Fruit fly (Drosophila melanogaster) whole organism, embryonic: ENCODE data around the gene CG13000.

Experiments
- B-H2 ChIP-seq: fragments of 200-800 bp; sonication (Bioruptor generic); optimal IDR thresholded peaks from 2 replicates; lab custom pipeline; 2018; ENCODE audit warnings: missing biosample characterization, mild to moderate bottlenecking, missing genetic modification characterization
- BtbVII ChIP-seq: fragments of 200-800 bp; sonication (Bioruptor generic); optimal IDR thresholded peaks from 3 replicates; lab custom pipeline; 2017; ENCODE audit warnings: missing biosample characterization, mild to moderate bottlenecking, missing genetic modification characterization
- CG10366 ChIP-seq: fragments of 200-800 bp; sonication (Bioruptor generic); IDR thresholded peaks from 2 replicates; pipeline ENCODE4 v1.3.6; 2022; ENCODE audit warnings: missing biosample characterization, missing genetic modification characterization
- CG13296 ChIP-seq: fragments of 200-800 bp; sonication (Bioruptor generic); optimal IDR thresholded peaks from 3 replicates; lab custom pipeline; 2018; ENCODE audit warnings: missing biosample characterization, mild to moderate bottlenecking, missing genetic modification characterization
- CG13894 ChIP-seq: fragments of 200-800 bp; sonication (Bioruptor generic); optimal IDR thresholded peaks from 3 replicates; lab custom pipeline; 2018; ENCODE audit warnings: missing biosample characterization, mild to moderate bottlenecking, missing genetic modification characterization, moderate library complexity
- CG14965 ChIP-seq: fragments of 200-800 bp; sonication (Bioruptor generic); optimal IDR thresholded peaks from 2 replicates; lab custom pipeline; 2016; ENCODE audit warnings: missing biosample characterization, missing genetic modification characterization, borderline replicate concordance
- CG15514 ChIP-seq: fragments of 200-800 bp; sonication (Bioruptor generic); optimal IDR thresholded peaks from 3 replicates; lab custom pipeline; 2017; ENCODE audit warnings: missing biosample characterization, missing genetic modification characterization, mild to moderate bottlenecking, moderate library complexity, missing genetic modification reagents
- CG1647 ChIP-seq: fragments of 200-800 bp; sonication (Bioruptor generic); optimal IDR thresholded peaks from 3 replicates; lab custom pipeline; 2016; ENCODE audit warnings: missing biosample characterization, missing genetic modification characterization
- CG17359 ChIP-seq: fragments of 200-800 bp; sonication (Bioruptor generic); optimal IDR thresholded peaks from 3 replicates; lab custom pipeline; 2018; ENCODE audit warnings: missing biosample characterization, mild to moderate bottlenecking, missing genetic modification characterization, moderate library complexity
- CG17385 ChIP-seq: fragments of 200-800 bp; sonication (Bioruptor generic); optimal IDR thresholded peaks from 3 replicates; lab custom pipeline; 2018; ENCODE audit warnings: missing biosample characterization, mild to moderate bottlenecking, missing genetic modification characterization
- CG17829 ChIP-seq: fragments of 200-800 bp; optimal IDR thresholded peaks from 2 replicates; lab custom pipeline; 2019; ENCODE audit warnings: missing biosample characterization, mild to moderate bottlenecking, missing genetic modification characterization, moderate library complexity
- CG2678 ChIP-seq: fragments of 200-800 bp; sonication (Bioruptor generic); optimal IDR thresholded peaks from 3 replicates; lab custom pipeline; 2019; ENCODE audit warnings: missing biosample characterization, mild to moderate bottlenecking, missing genetic modification characterization, moderate library complexity
- CG3281 ChIP-seq: fragments of 200-800 bp; sonication (Bioruptor generic); optimal IDR thresholded peaks from 3 replicates; lab custom pipeline; 2017; ENCODE audit warnings: missing biosample characterization, mild to moderate bottlenecking, missing genetic modification characterization
- CG3847 ChIP-seq: fragments of 200-800 bp; sonication (Bioruptor generic); IDR thresholded peaks from 2 replicates; pipeline ENCODE4 v1.3.6; 2022; ENCODE audit warnings: missing biosample characterization, missing genetic modification characterization
- CG4424 ChIP-seq: fragments of 200-800 bp; sonication (Bioruptor generic); optimal IDR thresholded peaks from 3 replicates; lab custom pipeline; 2016; ENCODE audit warnings: missing biosample characterization, missing genetic modification characterization
- CG5180 ChIP-seq: fragments of 200-800 bp; sonication (Bioruptor generic); optimal IDR thresholded peaks from 3 replicates; lab custom pipeline; 2017; ENCODE audit warnings: missing biosample characterization, missing genetic modification characterization, mild to moderate bottlenecking, moderate library complexity, missing genetic modification reagents
- CG6254 ChIP-seq: fragments of 200-800 bp; sonication (Bioruptor generic); optimal IDR thresholded peaks from 3 replicates; lab custom pipeline; 2017; ENCODE audit warnings: mild to moderate bottlenecking, missing biosample characterization, missing genetic modification reagents, missing genetic modification characterization
- CG7839 ChIP-seq: fragments of 200-800 bp; sonication (Bioruptor generic); optimal IDR thresholded peaks from 3 replicates; lab custom pipeline; 2018; ENCODE audit warnings: missing biosample characterization, mild to moderate bottlenecking, missing genetic modification characterization, moderate library complexity
- CG8290 ChIP-seq, 3 experiments: fragments of 200-800 bp; sonication (Bioruptor generic); optimal IDR thresholded peaks; 2 replicates each; lab custom pipeline; 2016 to 2019; ENCODE audit warnings: missing biosample characterization in 3 of 3, missing genetic modification characterization in 3 of 3, mild to moderate bottlenecking in 2 of 3, moderate library complexity in 1 of 3
- Deaf1 ChIP-seq: fragments of 200-800 bp; optimal IDR thresholded peaks from 3 replicates; lab custom pipeline; 2019; ENCODE audit warnings: missing biosample characterization, mild to moderate bottlenecking, missing genetic modification characterization, moderate library complexity
- Dip2 ChIP-seq: fragments of 200-800 bp; sonication (Bioruptor generic); IDR thresholded peaks from 2 replicates; pipeline ENCODE4 v1.3.6; 2022; ENCODE audit warnings: missing biosample characterization, missing genetic modification characterization
- Gsc ChIP-seq: fragments of 200-800 bp; sonication (Bioruptor generic); IDR thresholded peaks from 2 replicates; pipeline ENCODE4 v1.3.6; 2022; ENCODE audit warnings: missing biosample characterization, missing genetic modification characterization
- Med ChIP-seq: fragments of 200-800 bp; sonication (Bioruptor generic); peaks from one replicate; lab custom pipeline; 2016; ENCODE audit warnings: missing biosample characterization, missing genetic modification characterization, mild to moderate bottlenecking, inconsistent platforms, moderate library complexity
- Pdp1 ChIP-seq, 2 experiments: fragments of 200-800 bp; sonication (Bioruptor generic); optimal IDR thresholded peaks; 3 replicates each; lab custom pipeline; 2016; ENCODE audit warnings: missing biosample characterization in 2 of 2, missing genetic modification characterization in 2 of 2, mild to moderate bottlenecking in 1 of 2, moderate library complexity in 1 of 2
- ap ChIP-seq: fragments of 200-800 bp; sonication (Bioruptor generic); IDR thresholded peaks from 2 replicates; pipeline ENCODE4 v1.3.6; 2022; ENCODE audit warnings: missing biosample characterization, missing genetic modification characterization
- bcd ChIP-seq: fragments of 200-800 bp; sonication (Bioruptor generic); optimal IDR thresholded peaks from 2 replicates; lab custom pipeline; 2017; ENCODE audit warnings: missing biosample characterization, mild to moderate bottlenecking, missing genetic modification characterization
- bsh ChIP-seq, 2 experiments: fragments of 200-800 bp; sonication (Bioruptor generic); optimal IDR thresholded peaks; 2 replicates each; lab custom pipeline; 2017 to 2018; ENCODE audit warnings: mild to moderate bottlenecking in 2 of 2, missing biosample characterization in 2 of 2, missing genetic modification characterization in 2 of 2, moderate library complexity in 1 of 2
- croc ChIP-seq: fragments of 200-800 bp; sonication (Bioruptor generic); conservative IDR thresholded peaks from 3 replicates; pipeline ENCODE4 v1.3.6; 2022; ENCODE audit warnings: missing biosample characterization, missing genetic modification characterization
- disco-r ChIP-seq: fragments of 200-800 bp; sonication (Bioruptor generic); optimal IDR thresholded peaks from 2 replicates; lab custom pipeline; 2016; ENCODE audit warnings: missing biosample characterization, missing genetic modification characterization
- dmrt11E ChIP-seq: fragments of 200-800 bp; sonication (Bioruptor generic); optimal IDR thresholded peaks from 3 replicates; lab custom pipeline; 2018; ENCODE audit warnings: missing biosample characterization, mild to moderate bottlenecking, missing genetic modification characterization, moderate library complexity
- ewg ChIP-seq: fragments of 200-800 bp; sonication (Bioruptor generic); optimal IDR thresholded peaks from 3 replicates; lab custom pipeline; 2017; ENCODE audit warnings: mild to moderate bottlenecking, missing biosample characterization, missing genetic modification reagents, missing genetic modification characterization
- exex ChIP-seq: fragments of 200-800 bp; sonication (Bioruptor generic); optimal IDR thresholded peaks from 4 replicates; lab custom pipeline; 2018; ENCODE audit warnings: missing biosample characterization, mild to moderate bottlenecking, missing genetic modification characterization, moderate library complexity
- grn ChIP-seq: fragments of 200-800 bp; sonication (Bioruptor generic); optimal IDR thresholded peaks from 3 replicates; lab custom pipeline; 2017; ENCODE audit warnings: missing biosample characterization, missing genetic modification characterization
- lab ChIP-seq: fragments of 200-800 bp; sonication (Bioruptor generic); optimal IDR thresholded peaks from 3 replicates; lab custom pipeline; 2017; ENCODE audit warnings: missing biosample characterization, missing genetic modification characterization, mild to moderate bottlenecking, moderate library complexity, missing genetic modification reagents
- mirr ChIP-seq: fragments of 200-800 bp; sonication (Bioruptor generic); optimal IDR thresholded peaks from 3 replicates; lab custom pipeline; 2018; ENCODE audit warnings: missing biosample characterization, mild to moderate bottlenecking, missing genetic modification characterization
- schlank ChIP-seq: fragments of 200-800 bp; sonication (Bioruptor generic); optimal IDR thresholded peaks from 2 replicates; lab custom pipeline; 2018; ENCODE audit warnings: missing biosample characterization, mild to moderate bottlenecking, missing genetic modification characterization
- sens ChIP-seq: fragments of 200-800 bp; sonication (Bioruptor generic); peaks from one replicate; lab custom pipeline; 2016; ENCODE audit warnings: missing biosample characterization, missing genetic modification characterization
- sisA ChIP-seq: fragments of 200-800 bp; sonication (Bioruptor generic); IDR thresholded peaks from 2 replicates; pipeline ENCODE4 v1.3.6; 2022; ENCODE audit warnings: missing biosample characterization, missing genetic modification characterization
- sob ChIP-seq: fragments of 200-800 bp; sonication (Bioruptor generic); IDR thresholded peaks from 2 replicates; pipeline ENCODE4 v1.3.6; 2022; ENCODE audit warnings: missing biosample characterization, missing genetic modification characterization
- sug ChIP-seq: fragments of 200-800 bp; optimal IDR thresholded peaks from 2 replicates; lab custom pipeline; 2019; ENCODE audit warnings: missing biosample characterization, mild to moderate bottlenecking, missing genetic modification characterization, moderate library complexity
- tgo ChIP-seq: fragments of 200-800 bp; sonication (Bioruptor generic); IDR thresholded peaks from 3 replicates; pipeline ENCODE4 v1.3.6; 2022; ENCODE audit warnings: missing biosample characterization, missing genetic modification characterization
- unpg ChIP-seq: fragments of 200-800 bp; sonication (Bioruptor generic); optimal IDR thresholded peaks from 3 replicates; lab custom pipeline; 2018; ENCODE audit warnings: missing biosample characterization, mild to moderate bottlenecking, missing genetic modification characterization, moderate library complexity
- zfh1 ChIP-seq: fragments of 200-800 bp; sonication (Bioruptor generic); IDR thresholded peaks from 3 replicates; pipeline ENCODE4 v1.3.6; 2022; ENCODE audit warnings: missing biosample characterization, missing genetic modification characterization
- zfh2 ChIP-seq: fragments of 200-800 bp; sonication (Bioruptor generic); optimal IDR thresholded peaks from 2 replicates; lab custom pipeline; 2016; ENCODE audit warnings: missing biosample characterization, missing genetic modification characterization

CG13000 gene

DNA sequence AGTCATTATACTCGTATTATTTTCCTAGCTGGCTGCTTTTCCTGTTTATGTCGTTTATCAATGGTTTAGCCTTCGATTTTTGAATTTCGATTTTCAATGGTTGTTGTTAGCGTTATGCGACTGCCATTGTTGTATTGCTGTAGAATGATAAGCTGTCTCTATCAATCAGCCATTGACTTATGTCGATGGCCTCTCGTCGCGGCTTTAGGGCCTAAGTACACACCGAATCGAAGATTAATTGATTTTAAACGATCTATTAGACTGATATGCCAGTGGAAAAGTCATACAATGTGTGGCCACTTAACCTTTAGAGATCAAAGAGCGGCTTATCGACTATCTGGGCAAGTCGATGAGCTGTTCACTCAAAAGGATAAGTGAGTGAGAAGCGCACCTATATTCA, 25.6 kb downstream of the CG13000 start:
- peak; percentile 90 for TF ChIP-seq exex (tag; lab: Kevin White, UChicago)
- TF ChIP-seq bsh (GFP tag; optimal IDR thresholded peaks at IDR 0.05; lab: Kevin White, UChicago) = no peak
- TF ChIP-seq CG6254 (GFP tag; lab: Kevin White, UChicago) = no peak
- TF ChIP-seq Pdp1 (GFP tag; optimal IDR thresholded peaks at IDR 0.05; lab: Kevin White, UChicago) = peak in 1 of 2 experiments; percentile 55
- TF ChIP-seq ewg (GFP tag; lab: Kevin White, UChicago) = no peak
- TF ChIP-seq mirr (GFP tag; lab: Kevin White, UChicago) = peak; percentile 65
- TF ChIP-seq tgo (GFP tag; lab: Robert Waterston, UW) = no peak
- TF ChIP-seq grn = peak; percentile 44

DNA sequence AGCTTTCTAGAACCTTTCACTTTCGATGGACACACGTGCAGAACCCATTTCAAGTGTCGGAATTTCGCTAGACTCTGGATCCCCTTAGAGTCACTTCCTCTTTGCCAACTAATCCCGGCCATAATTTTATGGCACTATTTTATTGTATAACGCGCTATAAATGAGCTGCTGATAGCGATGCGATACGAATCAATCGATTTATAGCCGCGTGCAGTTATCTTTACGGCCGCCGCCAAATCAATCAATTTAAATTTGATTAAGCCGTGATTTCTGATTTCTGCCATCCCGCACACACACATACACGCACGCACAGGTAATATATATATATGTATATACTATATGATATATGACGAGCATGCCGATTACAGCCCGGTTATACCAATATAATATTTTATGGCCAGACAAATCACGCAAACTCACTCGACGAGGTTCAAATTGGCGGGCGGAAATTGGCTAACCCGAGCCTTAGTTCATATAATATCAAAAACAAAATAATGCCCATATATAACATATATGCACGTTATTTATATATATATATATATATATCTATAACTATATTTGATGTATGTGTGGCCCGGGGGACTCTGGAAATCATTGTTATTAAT, 27.5 kb downstream of the CG13000 start:
- TF ChIP-seq lab (GFP tag; lab: Kevin White, UChicago) (peak; percentile 10), grn (peak; percentile 28), Dip2 (GFP tag; lab: Robert Waterston, UW) (no peak), CG8290 (GFP tag; optimal IDR thresholded peaks at IDR 0.05; lab: Kevin White, UChicago) (no peak), CG8290 (tag; optimal IDR thresholded peaks at IDR 0.05; lab: Kevin White, UChicago) (peak in 1 of 2 experiments; percentile 12), CG1647 (GFP tag; lab: Kevin White, UChicago) (no peak), zfh1 (GFP tag; lab: Robert Waterston, UW) (no peak), CG13894 (peak; percentile 85), CG13296 (GFP tag; lab: Kevin White, UChicago) (peak; percentile 3), croc (GFP tag; lab: Robert Waterston, UW) (no peak), CG2678 (tag; lab: Kevin White, UChicago) (peak; percentile 30), CG3281 (GFP tag; lab: Kevin White, UChicago) (peak; percentile 10), exex (tag; lab: Kevin White, UChicago) (peak; percentile 94), unpg (peak; percentile 9), Pdp1 (GFP tag; optimal IDR thresholded peaks at IDR 0.05; lab: Kevin White, UChicago) (peak in 1 of 2 experiments; percentile 21), B-H2 (peak; percentile 12), Med (peak; percentile 5), CG4424 (GFP tag; lab: Kevin White, UChicago) (no peak), mirr (GFP tag; lab: Kevin White, UChicago) (peak; percentile 9), CG3847 (no peak), sug (tag; lab: Kevin White, UChicago) (peak; percentile 42), bcd (no peak), sob (GFP tag; lab: Robert Waterston, UW) (0 out of 2 replicates have a peak, but pooled peaks have one; percentile 17)

DNA sequence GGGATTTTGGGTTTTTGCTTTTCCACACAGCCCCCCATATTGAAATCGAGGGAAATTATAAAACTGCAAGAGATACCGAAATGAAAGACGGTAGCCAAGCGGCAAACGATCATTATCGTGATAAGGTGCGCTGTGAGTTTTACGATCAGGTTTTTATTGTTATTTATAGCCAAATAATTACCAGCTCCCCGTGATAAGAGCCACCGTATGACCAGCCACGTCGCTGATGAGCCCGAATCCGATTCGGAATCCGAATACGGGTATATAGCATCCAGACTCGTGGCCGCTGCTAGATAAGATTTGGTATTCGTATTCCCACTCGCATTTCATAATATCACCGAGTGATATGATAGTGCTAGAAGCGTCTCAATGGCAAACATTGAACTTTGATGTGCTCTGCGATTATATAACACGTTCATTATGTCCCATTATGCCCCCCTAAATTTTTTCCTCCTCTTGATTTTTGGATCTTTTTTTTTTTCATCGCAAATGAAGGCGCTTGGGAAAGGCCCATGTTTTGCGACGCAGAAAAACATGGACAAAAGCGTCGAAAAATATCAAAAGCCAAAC, 29.4 kb downstream of the CG13000 start:
- TF ChIP-seq bsh (GFP tag; optimal IDR thresholded peaks at IDR 0.05; lab: Kevin White, UChicago) (no peak), CG14965 (GFP tag; lab: Kevin White, UChicago) (no peak), schlank (tag; lab: Kevin White, UChicago) (no peak), BtbVII (GFP tag; lab: Kevin White, UChicago) (no peak), CG2678 (tag; lab: Kevin White, UChicago) (peak; percentile 2), CG10366 (no peak), CG5180 (GFP tag; lab: Kevin White, UChicago) (no peak), sens (GFP tag; lab: Kevin White, UChicago) (peak; percentile 50), CG17385 (GFP tag; lab: Kevin White, UChicago) (no peak), Pdp1 (GFP tag; optimal IDR thresholded peaks at IDR 0.05; lab: Kevin White, UChicago) (peak in 1 of 2 experiments; percentile 92), dmrt11E (tag; lab: Kevin White, UChicago) (no peak), CG7839 (tag; lab: Kevin White, UChicago) (no peak), Gsc (GFP tag; lab: Robert Waterston, UW) (no peak), CG17829 (tag; lab: Kevin White, UChicago) (no peak), CG17359 (tag; lab: Kevin White, UChicago) (no peak), sisA (no peak), Deaf1 (tag; lab: Kevin White, UChicago) (peak; percentile 60), CG15514 (GFP tag; lab: Kevin White, UChicago) (no peak), ap (GFP tag; lab: Robert Waterston, UW) (no peak), exex (tag; lab: Kevin White, UChicago) (peak; percentile 91), disco-r (GFP tag; lab: Kevin White, UChicago) (no peak), Med (peak; percentile 53), zfh2 (no peak)
